Worm (Caenorhabditis elegans) whole organism, L4 larva: ENCODE measurements around the gene W09D10.5.
A peak's percentile ranks its signal among the peaks of the same experiment; 100 is the strongest.

Experiments used
- F10B5.3 ChIP-seq: sonication (generic microtip); optimal IDR thresholded peaks from 2 replicates; lab custom pipeline; 2016; ENCODE audit warnings: mild to moderate bottlenecking, missing genetic modification characterization, missing compliant biosample characterization
- F26F4.8 ChIP-seq: fragments of 200-800 bp; sonication (Bioruptor generic); conservative IDR thresholded peaks from 2 replicates; pipeline ENCODE4 v1.3.6; 2022; ENCODE audit warnings: missing genetic modification characterization, missing compliant biosample characterization
- F37D6.2 ChIP-seq: sonication (generic microtip); optimal IDR thresholded peaks from 2 replicates; lab custom pipeline; 2016; ENCODE audit warnings: mild to moderate bottlenecking, missing genetic modification characterization, missing compliant biosample characterization
- T26A8.4 ChIP-seq: fragments of 200-800 bp; sonication (Bioruptor generic); IDR thresholded peaks from 2 replicates; pipeline ENCODE4 v1.3.6; 2022; ENCODE audit warnings: missing genetic modification characterization, missing compliant biosample characterization
- Y48G9A.11 ChIP-seq: fragments of 200-800 bp; sonication (Bioruptor generic); IDR thresholded peaks from 2 replicates; pipeline ENCODE4 v1.3.6; 2022; ENCODE audit warnings: missing genetic modification reagents, missing genetic modification characterization, missing compliant biosample characterization
- Y5F2A.4 ChIP-seq: fragments of 200-800 bp; sonication (Bioruptor generic); optimal IDR thresholded peaks from 2 replicates; lab custom pipeline; 2018; ENCODE audit warnings: mild to moderate bottlenecking, missing genetic modification characterization, missing compliant biosample characterization
- Y75B8A.6 ChIP-seq: fragments of 200-800 bp; sonication (Bioruptor generic); IDR thresholded peaks from 2 replicates; pipeline ENCODE4 v1.3.6; 2022; ENCODE audit warnings: missing genetic modification reagents, missing genetic modification characterization, missing compliant biosample characterization
- aha-1 ChIP-seq: fragments of 150-350 bp; peaks from one replicate; lab custom pipeline; 2014; ENCODE audit warnings: missing biosample characterization, missing genetic modification characterization
- attf-4 ChIP-seq: sonication (generic microtip); optimal IDR thresholded peaks from 3 replicates; lab custom pipeline; 2017; ENCODE audit warnings: missing biosample characterization, missing genetic modification characterization
- ces-1 ChIP-seq: fragments of 150-350 bp; sonication (generic microtip); optimal IDR thresholded peaks from 4 replicates; lab custom pipeline; 2014; ENCODE audit warnings: missing biosample characterization, missing genetic modification reagents, missing genetic modification characterization
- dmd-9 ChIP-seq: fragments of 200-800 bp; sonication (Bioruptor generic); IDR thresholded peaks from 2 replicates; pipeline ENCODE4 v1.3.6; 2022; ENCODE audit warnings: missing genetic modification reagents, missing genetic modification characterization, missing compliant biosample characterization
- dpl-1 ChIP-seq: fragments of 150-350 bp; optimal IDR thresholded peaks from 2 replicates; lab custom pipeline; 2014; ENCODE audit warnings: missing biosample characterization, missing genetic modification reagents, missing genetic modification characterization
- egl-43 ChIP-seq: fragments of 200-800 bp; sonication (Bioruptor generic); IDR thresholded peaks from 2 replicates; pipeline ENCODE4 v1.3.6; 2022; ENCODE audit warnings: missing genetic modification reagents, missing genetic modification characterization, missing compliant biosample characterization
- gei-8 ChIP-seq: fragments of 200-800 bp; sonication (Bioruptor generic); optimal IDR thresholded peaks from 2 replicates; lab custom pipeline; 2018; ENCODE audit warnings: mild to moderate bottlenecking, missing genetic modification characterization, missing compliant biosample characterization
- hmg-1.1 ChIP-seq: fragments of 200-800 bp; sonication (Bioruptor generic); IDR thresholded peaks from 2 replicates; pipeline ENCODE4 v1.3.6; 2022; ENCODE audit warnings: missing genetic modification reagents, missing genetic modification characterization, missing compliant biosample characterization
- jun-1 ChIP-seq: fragments of 150-350 bp; optimal IDR thresholded peaks from 2 replicates; lab custom pipeline; 2014; ENCODE audit warnings: missing biosample characterization, missing genetic modification reagents, missing genetic modification characterization
- lim-7 ChIP-seq: fragments of 200-800 bp; sonication (Bioruptor generic); IDR thresholded peaks from 2 replicates; pipeline ENCODE4 v1.3.6; 2022; ENCODE audit warnings: missing genetic modification characterization, missing compliant biosample characterization
- lin-1 ChIP-seq: fragments of 200-800 bp; sonication (Bioruptor generic); IDR thresholded peaks from 2 replicates; pipeline ENCODE4 v1.3.6; 2022; ENCODE audit warnings: missing genetic modification reagents, missing genetic modification characterization, missing compliant biosample characterization
- lin-13 ChIP-seq: fragments of 150-350 bp; optimal IDR thresholded peaks from 2 replicates; lab custom pipeline; 2014; ENCODE audit warnings: missing biosample characterization, missing genetic modification reagents, missing genetic modification characterization
- lin-15B ChIP-seq: fragments of 150-350 bp; sonication (generic microtip); optimal IDR thresholded peaks from 3 replicates; lab custom pipeline; 2014; ENCODE audit warnings: missing biosample characterization, missing genetic modification characterization
- mep-1 ChIP-seq: fragments of 150-350 bp; sonication (generic microtip); optimal IDR thresholded peaks from 3 replicates; lab custom pipeline; 2014; ENCODE audit warnings: missing biosample characterization, missing genetic modification characterization
- mes-2 ChIP-seq: sonication (generic microtip); optimal IDR thresholded peaks from 2 replicates; lab custom pipeline; 2016; ENCODE audit warnings: missing genotype, mild to moderate bottlenecking, missing genetic modification characterization, missing compliant biosample characterization; ENCODE audit not compliant: poor library complexity, severe bottlenecking
- mxl-2 ChIP-seq: fragments of 200-800 bp; sonication (Bioruptor generic); conservative IDR thresholded peaks from 2 replicates; pipeline ENCODE4 v1.3.6; 2022; ENCODE audit warnings: missing genetic modification reagents, missing genetic modification characterization, missing compliant biosample characterization
- nhr-111 ChIP-seq: fragments of 200-800 bp; sonication (Bioruptor generic); optimal IDR thresholded peaks from 2 replicates; lab custom pipeline; 2018; ENCODE audit warnings: mild to moderate bottlenecking, missing genetic modification characterization, missing compliant biosample characterization
- nhr-237 ChIP-seq: sonication (generic microtip); optimal IDR thresholded peaks from 2 replicates; lab custom pipeline; 2017; ENCODE audit warnings: missing biosample characterization, missing genetic modification characterization
- nhr-28 ChIP-seq: fragments of 150-350 bp; optimal IDR thresholded peaks from 2 replicates; lab custom pipeline; 2014; ENCODE audit warnings: missing biosample characterization, missing genetic modification characterization
- nhr-48 ChIP-seq: sonication (generic microtip); optimal IDR thresholded peaks from 2 replicates; lab custom pipeline; 2016; ENCODE audit warnings: mild to moderate bottlenecking, missing genetic modification characterization, missing compliant biosample characterization
- nhr-77 ChIP-seq: fragments of 150-350 bp; optimal IDR thresholded peaks from 2 replicates; lab custom pipeline; 2014; ENCODE audit warnings: missing biosample characterization, missing genetic modification characterization
- php-3 ChIP-seq: fragments of 200-800 bp; sonication (Bioruptor generic); IDR thresholded peaks from 2 replicates; pipeline ENCODE4 v1.3.6; 2022; ENCODE audit warnings: missing genetic modification reagents, missing genetic modification characterization, missing compliant biosample characterization
- saeg-2 ChIP-seq: fragments of 200-800 bp; sonication (Bioruptor generic); IDR thresholded peaks from 2 replicates; pipeline ENCODE4 v1.3.6; 2022; ENCODE audit warnings: missing genetic modification reagents, missing genetic modification characterization, missing compliant biosample characterization
- sdz-12 ChIP-seq: fragments of 200-800 bp; sonication (Bioruptor generic); optimal IDR thresholded peaks from 2 replicates; lab custom pipeline; 2018; ENCODE audit warnings: mild to moderate bottlenecking, missing genetic modification characterization, missing compliant biosample characterization
- set-16 ChIP-seq: fragments of 200-800 bp; sonication (Bioruptor generic); IDR thresholded peaks from 2 replicates; pipeline ENCODE4 v1.3.6; 2022; ENCODE audit warnings: missing genetic modification reagents, missing genetic modification characterization, missing compliant biosample characterization
- snpc-1.2 ChIP-seq: fragments of 200-800 bp; sonication (Bioruptor generic); IDR thresholded peaks from 2 replicates; pipeline ENCODE4 v1.3.6; 2022; ENCODE audit warnings: missing genetic modification reagents, missing genetic modification characterization, missing compliant biosample characterization
- spr-1 ChIP-seq: sonication (generic microtip); optimal IDR thresholded peaks from 2 replicates; lab custom pipeline; 2016; ENCODE audit warnings: mild to moderate bottlenecking, missing genetic modification characterization, missing compliant biosample characterization
- tag-97 ChIP-seq: fragments of 200-800 bp; sonication (Bioruptor generic); IDR thresholded peaks from 2 replicates; pipeline ENCODE4 v1.3.6; 2022; ENCODE audit warnings: missing genetic modification characterization, missing compliant biosample characterization
- tra-1 ChIP-seq: fragments of 200-800 bp; sonication (Bioruptor generic); IDR thresholded peaks from 2 replicates; pipeline ENCODE4 v1.3.6; 2022; ENCODE audit warnings: missing genetic modification reagents, missing genetic modification characterization, missing compliant biosample characterization
- unc-62 ChIP-seq, 3 experiments: fragments of 150-350 bp in 1 of 3; sonication (generic microtip); optimal IDR thresholded peaks in 2 of 3; peaks in 1 of 3; 1 replicate in 1 of 3; 2 replicates in 2 of 3; lab custom pipeline; 2014 to 2017; ENCODE audit warnings: missing biosample characterization in 3 of 3, missing genetic modification characterization in 3 of 3, missing genetic modification reagents in 3 of 3, missing genotype in 1 of 3
- zag-1 ChIP-seq: fragments of 150-350 bp; optimal IDR thresholded peaks from 2 replicates; lab custom pipeline; 2014; ENCODE audit warnings: missing biosample characterization, missing genetic modification characterization
- zfp-2 ChIP-seq: sonication (generic microtip); optimal IDR thresholded peaks from 2 replicates; lab custom pipeline; 2016; ENCODE audit warnings: mild to moderate bottlenecking, missing genetic modification characterization, missing compliant biosample characterization
- ztf-11 ChIP-seq: fragments of 150-350 bp; optimal IDR thresholded peaks from 2 replicates; lab custom pipeline; 2014; ENCODE audit warnings: missing biosample characterization, missing genetic modification characterization

W09D10.5 gene

ce11 chrIII:10706481-10706880 is 4.9 kb downstream of the W09D10.5 start:
- no peak for TF ChIP-seq lin-13 (GFP tag; lab: Kevin White, UChicago)
- no peak for TF ChIP-seq mxl-2 (GFP tag; lab: Robert Waterston, UW)
- peak; percentile 92 for TF ChIP-seq set-16
- peak; percentile 26; the same call in 1 of the 2 replicates for TF ChIP-seq snpc-1.2
- TF ChIP-seq php-3 (GFP tag; lab: Robert Waterston, UW), result 0 out of 2 replicates have a peak, but pooled peaks have one; percentile 14
- no peak for TF ChIP-seq ces-1 (GFP tag; lab: Kevin White, UChicago)
- TF ChIP-seq lim-7 (GFP tag; lab: Robert Waterston, UW), result peak; percentile 24; the same call in 1 of the 2 replicates
- TF ChIP-seq ztf-11, result no peak
- no peak for TF ChIP-seq spr-1 (tag; lab: Kevin White, UChicago)
- TF ChIP-seq egl-43 (GFP tag; lab: Robert Waterston, UW), result 0 out of 2 replicates have a peak, but pooled peaks have one; percentile 52
- 0 out of 2 replicates have a peak, but pooled peaks have one; percentile 38 for TF ChIP-seq tra-1 (GFP tag; lab: Robert Waterston, UW)
- no peak for TF ChIP-seq dpl-1
- TF ChIP-seq Y75B8A.6 (GFP tag; lab: Robert Waterston, UW), result no peak
- TF ChIP-seq, all 104 proteins: peak for 6

ce11 chrIII:10704499-10704898 is 6.8 kb downstream of the W09D10.5 start:
- TF ChIP-seq unc-62 (GFP tag; optimal IDR thresholded peaks at IDR 0.05 in 1 of 2; lab: Kevin White, UChicago) (peak in 1 of 2 experiments; percentile 95), unc-62 (tag; optimal IDR thresholded peaks at IDR 0.05; lab: Kevin White, UChicago) (no peak), nhr-48 (no peak)

DNA sequence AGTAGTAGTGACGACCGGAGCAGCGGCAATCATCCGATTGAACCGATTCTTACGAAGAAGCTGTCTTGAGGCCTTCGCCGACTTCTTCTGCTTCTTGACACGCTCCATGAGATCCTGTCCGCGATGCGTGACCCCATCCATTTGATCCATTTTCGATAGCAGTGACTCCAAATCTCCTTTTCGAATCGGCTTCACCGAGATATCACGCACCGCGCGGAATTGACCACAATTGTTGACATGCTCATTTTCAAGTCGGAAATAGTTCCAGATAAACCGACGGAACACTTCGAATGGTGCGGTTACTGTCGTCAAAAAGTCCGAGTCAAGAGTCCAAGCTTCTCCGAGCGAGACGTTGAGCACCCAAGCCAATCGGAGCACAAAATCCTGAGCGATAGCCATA is 7.5 kb downstream of the W09D10.5 start:
- TF ChIP-seq aha-1 (tag; lab: Kevin White, UChicago) (peak; percentile 88), mes-2 (tag; lab: Kevin White, UChicago) (no peak)

ce11 chrIII:10702805-10703204 is 8.5 kb downstream of the W09D10.5 start:
- TF ChIP-seq tag-97 (GFP tag; lab: Robert Waterston, UW) (no peak), ces-1 (GFP tag; lab: Kevin White, UChicago) (no peak), zag-1 (tag; lab: Kevin White, UChicago) (no peak), Y5F2A.4 (GFP tag; lab: Kevin White, UChicago) (no peak), mep-1 (tag; lab: Kevin White, UChicago) (no peak), lin-15B (tag; lab: Kevin White, UChicago) (no peak), nhr-48 (no peak), jun-1 (tag; lab: Kevin White, UChicago) (no peak)

DNA sequence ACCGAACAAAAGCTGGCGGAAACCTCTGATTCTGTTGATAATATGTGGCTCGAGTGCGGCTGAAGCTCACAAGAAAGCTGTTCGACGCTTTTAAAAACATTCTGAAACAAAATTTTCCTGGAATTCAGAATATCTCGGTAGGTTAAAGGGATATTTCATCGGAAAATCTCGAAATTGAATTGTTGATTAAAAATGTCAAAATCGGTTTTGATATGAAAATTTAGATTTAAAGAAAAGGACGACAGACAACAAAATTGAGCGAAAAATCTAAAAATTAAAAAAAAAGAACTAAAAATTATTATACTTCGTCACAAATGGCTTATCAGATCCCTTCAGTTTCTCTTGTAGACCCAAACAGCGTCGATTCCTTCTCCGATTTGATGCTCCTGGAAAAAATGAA is 10.9 kb downstream of the W09D10.5 start, which contains the start of gene Y39A1A.20:
Y39A1A.20 (minus strand) TSS at position 101 of the 400 bp plus-strand sequence.
- TF ChIP-seq hmg-1.1 (GFP tag; lab: Robert Waterston, UW) (no peak), aha-1 (tag; lab: Kevin White, UChicago) (peak; percentile 83), lin-1 (GFP tag; lab: Robert Waterston, UW) (no peak)

DNA sequence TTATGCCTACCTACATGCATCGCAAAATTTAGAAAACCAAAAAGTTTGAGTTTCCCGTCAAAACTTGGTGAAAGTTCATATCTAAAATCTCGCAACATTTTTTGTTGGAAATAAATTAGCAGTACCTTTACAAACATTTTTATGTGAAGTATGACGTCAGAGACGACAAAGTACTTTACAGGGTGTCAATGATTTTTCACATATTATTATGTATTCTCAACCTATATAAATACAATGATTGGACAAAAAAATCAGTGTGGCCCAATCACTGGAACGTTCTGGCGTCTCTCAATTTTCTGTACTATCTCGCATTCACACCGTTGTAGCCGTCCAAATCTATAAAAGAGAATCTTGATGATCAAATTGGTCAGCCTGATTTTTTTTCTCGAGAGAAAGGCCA is 17.0 kb downstream of the W09D10.5 start, which contains the start of the genes Y39A1A.18 and fmo-3:
Y39A1A.18 (minus strand) TSS at position 192 of the 400 bp plus-strand sequence.
fmo-3 (plus strand) TSS at position 388 of the 400 bp plus-strand sequence.
- TF ChIP-seq sdz-12 (GFP tag; lab: Kevin White, UChicago) (no peak), nhr-28 (tag; lab: Kevin White, UChicago) (peak; percentile 38)

- no peak for TF ChIP-seq T26A8.4 (GFP tag; lab: Robert Waterston, UW)
- TF ChIP-seq nhr-111 (GFP tag; lab: Kevin White, UChicago), result no peak
- TF ChIP-seq zag-1 (tag; lab: Kevin White, UChicago), result no peak
- no peak for TF ChIP-seq lin-1 (GFP tag; lab: Robert Waterston, UW)
- no peak for TF ChIP-seq F37D6.2 (tag; lab: Kevin White, UChicago)
- no peak for TF ChIP-seq nhr-237 (tag; lab: Kevin White, UChicago)
- no peak for TF ChIP-seq zfp-2 (tag; lab: Kevin White, UChicago)
- no peak for TF ChIP-seq Y48G9A.11 (GFP tag; lab: Robert Waterston, UW)
- no peak for TF ChIP-seq gei-8
- TF ChIP-seq dmd-9 (GFP tag; lab: Robert Waterston, UW), result no peak
- TF ChIP-seq nhr-77, result no peak
- no peak for TF ChIP-seq F26F4.8 (GFP tag; lab: Robert Waterston, UW)
- TF ChIP-seq Y75B8A.6 (GFP tag; lab: Robert Waterston, UW), result no peak
- no peak for TF ChIP-seq F10B5.3 (tag; lab: Kevin White, UChicago)
- TF ChIP-seq saeg-2 (GFP tag; lab: Robert Waterston, UW), result no peak
- TF ChIP-seq attf-4 (tag; lab: Kevin White, UChicago), result no peak
Observed at ce11 chrIII:10691019-10691418, 20.3 kb downstream of the W09D10.5 start, which contains the start of gene Y39A1A.17. Gene Y39A1A.17 (minus strand): TSS chrIII:10691119.
